Worm (Caenorhabditis elegans) whole organism, midembryonic: Measurements from ENCODE around the gene hhat-1.

Source experiments
- ref-1 ChIP-seq: fragments of 200-800 bp; sonication (Bioruptor generic); conservative IDR thresholded peaks from 2 replicates; pipeline ENCODE4 v1.3.6; 2022; ENCODE audit warnings: missing genetic modification reagents, missing genetic modification characterization, missing compliant biosample characterization
- tab-1 ChIP-seq: fragments of 200-800 bp; sonication (Bioruptor generic); IDR thresholded peaks from 2 replicates; pipeline ENCODE4 v1.3.6; 2022; ENCODE audit warnings: missing genetic modification characterization, missing compliant biosample characterization
- ztf-23 ChIP-seq: fragments of 200-800 bp; sonication (Bioruptor generic); IDR thresholded peaks from 2 replicates; pipeline ENCODE4 v1.3.6; 2022; ENCODE audit warnings: missing genetic modification reagents, missing genetic modification characterization, missing compliant biosample characterization
- ztf-29 ChIP-seq: fragments of 200-800 bp; sonication (Bioruptor generic); IDR thresholded peaks from 2 replicates; pipeline ENCODE4 v1.3.6; 2022; ENCODE audit warnings: missing genetic modification reagents, missing genetic modification characterization, missing compliant biosample characterization

ce11 chrII:14670175-14670574 is 8.1 kb upstream of the hhat-1 start:
- TF ChIP-seq ztf-23 (GFP tag; lab: Robert Waterston, UW) = no peak
- TF ChIP-seq tab-1 (GFP tag; lab: Robert Waterston, UW) = no peak
- no peak for TF ChIP-seq ztf-29 (GFP tag; lab: Robert Waterston, UW)
- no peak for TF ChIP-seq ref-1
